Fruit fly (Drosophila melanogaster) whole organism, prepupa: ENCODE results near the gene CG33090.
A peak's percentile ranks its signal among the peaks of the same experiment; 100 is the strongest.

Experiments
- Blimp-1 ChIP-seq: fragments of 200-800 bp; sonication (Bioruptor generic); optimal IDR thresholded peaks from 3 replicates; lab custom pipeline; 2017; ENCODE audit warnings: missing biosample characterization, missing genetic modification characterization, mild to moderate bottlenecking, moderate library complexity, missing genetic modification reagents
- CG10631 ChIP-seq: fragments of 200-800 bp; sonication (Bioruptor generic); optimal IDR thresholded peaks from 2 replicates; lab custom pipeline; 2016; ENCODE audit warnings: missing biosample characterization, missing genetic modification characterization
- CG10669 ChIP-seq: fragments of 200-800 bp; sonication (Bioruptor generic); optimal IDR thresholded peaks from 3 replicates; lab custom pipeline; 2018; ENCODE audit warnings: missing biosample characterization, mild to moderate bottlenecking, missing genetic modification characterization, moderate library complexity
- CG11294 ChIP-seq: fragments of 200-800 bp; sonication (Bioruptor generic); IDR thresholded peaks from 2 replicates; pipeline ENCODE4 v1.3.6; 2022; ENCODE audit warnings: missing biosample characterization, missing genetic modification characterization
- CG11762 ChIP-seq: fragments of 200-800 bp; sonication (Bioruptor generic); optimal IDR thresholded peaks from 3 replicates; lab custom pipeline; 2016; ENCODE audit warnings: missing biosample characterization, missing genetic modification characterization; ENCODE audit not compliant: insufficient read depth
- CG11902 ChIP-seq: fragments of 200-800 bp; sonication (Bioruptor generic); optimal IDR thresholded peaks from 3 replicates; lab custom pipeline; 2016; ENCODE audit warnings: missing biosample characterization, missing genetic modification characterization
- CG1621 ChIP-seq: fragments of 200-800 bp; sonication (Bioruptor generic); optimal IDR thresholded peaks from 3 replicates; lab custom pipeline; 2018; ENCODE audit warnings: missing biosample characterization, mild to moderate bottlenecking, missing genetic modification characterization
- CG16779 ChIP-seq: fragments of 200-800 bp; sonication (Bioruptor generic); optimal IDR thresholded peaks from 3 replicates; lab custom pipeline; 2017; ENCODE audit warnings: missing biosample characterization, mild to moderate bottlenecking, missing genetic modification characterization
- CG3032 ChIP-seq: fragments of 200-800 bp; optimal IDR thresholded peaks from 2 replicates; lab custom pipeline; 2019; ENCODE audit warnings: missing biosample characterization, mild to moderate bottlenecking, missing genetic modification characterization, moderate library complexity
- CG31627 ChIP-seq: fragments of 200-800 bp; sonication (Bioruptor generic); optimal IDR thresholded peaks from 3 replicates; lab custom pipeline; 2016; ENCODE audit warnings: missing biosample characterization, missing genetic modification characterization
- CG32006 ChIP-seq: fragments of 200-800 bp; sonication (Bioruptor generic); optimal IDR thresholded peaks from 3 replicates; lab custom pipeline; 2017; ENCODE audit warnings: missing biosample characterization, mild to moderate bottlenecking, missing genetic modification characterization
- CG34406 ChIP-seq: fragments of 200-800 bp; sonication (Bioruptor generic); optimal IDR thresholded peaks from 3 replicates; lab custom pipeline; 2016; ENCODE audit warnings: missing biosample characterization, missing genetic modification characterization
- CG4318 ChIP-seq: fragments of 200-800 bp; sonication (Bioruptor generic); optimal IDR thresholded peaks from 3 replicates; lab custom pipeline; 2017; ENCODE audit warnings: missing biosample characterization, mild to moderate bottlenecking, missing genetic modification characterization
- CG6163 ChIP-seq: fragments of 200-800 bp; sonication (Bioruptor generic); IDR thresholded peaks from 3 replicates; pipeline ENCODE4 v1.3.6; 2022; ENCODE audit warnings: missing biosample characterization, missing genetic modification characterization
- CG6276 ChIP-seq: fragments of 200-800 bp; sonication (Bioruptor generic); optimal IDR thresholded peaks from 2 replicates; lab custom pipeline; 2017; ENCODE audit warnings: missing biosample characterization, mild to moderate bottlenecking, missing genetic modification characterization
- CG6792 ChIP-seq: fragments of 200-800 bp; sonication (Bioruptor generic); optimal IDR thresholded peaks from 3 replicates; lab custom pipeline; 2016; ENCODE audit warnings: missing biosample characterization, missing genetic modification characterization
- CG6808 ChIP-seq: fragments of 200-800 bp; sonication (Bioruptor generic); optimal IDR thresholded peaks from 3 replicates; lab custom pipeline; 2017; ENCODE audit warnings: missing biosample characterization, missing genetic modification characterization, mild to moderate bottlenecking, moderate library complexity, missing genetic modification reagents
- CG7368 ChIP-seq: fragments of 200-800 bp; sonication (Bioruptor generic); optimal IDR thresholded peaks from 3 replicates; lab custom pipeline; 2016; ENCODE audit warnings: missing biosample characterization, missing genetic modification characterization
- CG8119 ChIP-seq: fragments of 200-800 bp; sonication (Bioruptor generic); IDR thresholded peaks from 3 replicates; pipeline ENCODE4 v1.3.6; 2022; ENCODE audit warnings: missing biosample characterization, missing genetic modification characterization
- CG8319 ChIP-seq: fragments of 200-800 bp; sonication (Bioruptor generic); optimal IDR thresholded peaks from 3 replicates; lab custom pipeline; 2016; ENCODE audit warnings: missing biosample characterization, missing genetic modification characterization
- Eip75B ChIP-seq: fragments of 200-800 bp; sonication (Bioruptor generic); optimal IDR thresholded peaks from 3 replicates; lab custom pipeline; 2016; ENCODE audit warnings: missing biosample characterization, missing genetic modification characterization
- Eip93F ChIP-seq: fragments of 200-800 bp; sonication (Bioruptor generic); optimal IDR thresholded peaks from 2 replicates; lab custom pipeline; 2016; ENCODE audit warnings: missing biosample characterization, mild to moderate bottlenecking, missing genetic modification characterization
- Ets21C ChIP-seq: fragments of 200-800 bp; sonication (Bioruptor generic); optimal IDR thresholded peaks from 3 replicates; lab custom pipeline; 2016; ENCODE audit warnings: missing biosample characterization, missing genetic modification characterization
- Gug ChIP-seq: fragments of 200-800 bp; sonication (Bioruptor generic); IDR thresholded peaks from 2 replicates; pipeline ENCODE4 v1.3.6; 2022; ENCODE audit warnings: missing biosample characterization, missing genetic modification characterization
- Hr4 ChIP-seq: fragments of 200-800 bp; sonication (Bioruptor generic); optimal IDR thresholded peaks from 3 replicates; lab custom pipeline; 2016; ENCODE audit warnings: missing biosample characterization, missing genetic modification characterization
- Met ChIP-seq: fragments of 200-800 bp; sonication (Bioruptor generic); optimal IDR thresholded peaks from 3 replicates; lab custom pipeline; 2016; ENCODE audit warnings: missing biosample characterization, missing genetic modification characterization
- OdsH ChIP-seq: fragments of 200-800 bp; sonication (Bioruptor generic); optimal IDR thresholded peaks from 3 replicates; lab custom pipeline; 2016; ENCODE audit warnings: missing biosample characterization, missing genetic modification characterization
- Smox ChIP-seq: fragments of 200-800 bp; sonication (Bioruptor generic); optimal IDR thresholded peaks from 3 replicates; lab custom pipeline; 2016; ENCODE audit warnings: missing biosample characterization, missing genetic modification characterization
- Sox102F ChIP-seq: fragments of 200-800 bp; sonication (Bioruptor generic); optimal IDR thresholded peaks from 2 replicates; lab custom pipeline; 2016; ENCODE audit warnings: missing biosample characterization, mild to moderate bottlenecking, missing genetic modification characterization
- Sox14 ChIP-seq: fragments of 200-800 bp; sonication (Bioruptor generic); optimal IDR thresholded peaks from 3 replicates; lab custom pipeline; 2016; ENCODE audit warnings: missing biosample characterization, missing genetic modification characterization
- Sox15 ChIP-seq: fragments of 200-800 bp; sonication (Bioruptor generic); optimal IDR thresholded peaks from 3 replicates; lab custom pipeline; 2016; ENCODE audit warnings: missing biosample characterization, missing genetic modification characterization
- acj6 ChIP-seq: fragments of 200-800 bp; sonication (Bioruptor generic); optimal IDR thresholded peaks from 3 replicates; lab custom pipeline; 2016; ENCODE audit warnings: missing biosample characterization, missing genetic modification characterization
- cyc ChIP-seq: fragments of 200-800 bp; sonication (Bioruptor generic); optimal IDR thresholded peaks from 3 replicates; lab custom pipeline; 2016; ENCODE audit warnings: missing biosample characterization, missing genetic modification characterization
- dac ChIP-seq: fragments of 200-800 bp; sonication (Bioruptor generic); optimal IDR thresholded peaks from 2 replicates; lab custom pipeline; 2017; ENCODE audit warnings: missing biosample characterization, mild to moderate bottlenecking, missing genetic modification characterization
- dsx ChIP-seq: fragments of 200-800 bp; optimal IDR thresholded peaks from 3 replicates; lab custom pipeline; 2019; ENCODE audit warnings: missing biosample characterization, mild to moderate bottlenecking, missing genetic modification characterization, moderate library complexity; ENCODE audit not compliant: poor library complexity, severe bottlenecking
- eg ChIP-seq: fragments of 200-800 bp; sonication (Bioruptor generic); IDR thresholded peaks from 3 replicates; pipeline ENCODE4 v1.3.6; 2022; ENCODE audit warnings: missing biosample characterization, missing genetic modification characterization
- esn ChIP-seq: fragments of 200-800 bp; sonication (Bioruptor generic); optimal IDR thresholded peaks from 2 replicates; lab custom pipeline; 2016; ENCODE audit warnings: missing biosample characterization, mild to moderate bottlenecking, missing genetic modification characterization, moderate library complexity
- fd59A ChIP-seq: fragments of 200-800 bp; sonication (Bioruptor generic); optimal IDR thresholded peaks from 2 replicates; lab custom pipeline; 2017; ENCODE audit warnings: missing biosample characterization, mild to moderate bottlenecking, missing genetic modification characterization, missing genetic modification reagents
- fd85E ChIP-seq: fragments of 200-800 bp; sonication (Bioruptor generic); optimal IDR thresholded peaks from 3 replicates; lab custom pipeline; 2016; ENCODE audit warnings: missing biosample characterization, missing genetic modification characterization
- fkh ChIP-seq: fragments of 200-800 bp; sonication (Bioruptor generic); optimal IDR thresholded peaks from 3 replicates; lab custom pipeline; 2017; ENCODE audit warnings: missing biosample characterization, mild to moderate bottlenecking, missing genetic modification characterization, moderate library complexity
- lz ChIP-seq: fragments of 200-800 bp; sonication (Bioruptor generic); optimal IDR thresholded peaks from 3 replicates; lab custom pipeline; 2016; ENCODE audit warnings: missing biosample characterization, missing genetic modification characterization
- net ChIP-seq: fragments of 200-800 bp; sonication (Bioruptor generic); optimal IDR thresholded peaks from 3 replicates; lab custom pipeline; 2016; ENCODE audit warnings: missing biosample characterization, missing genetic modification characterization
- salr ChIP-seq, 2 experiments: fragments of 200-800 bp; sonication (Bioruptor generic); optimal IDR thresholded peaks; 3 replicates each; lab custom pipeline; 2016 to 2018; ENCODE audit warnings: missing biosample characterization in 2 of 2, missing genetic modification characterization in 2 of 2, mild to moderate bottlenecking in 1 of 2
- ss ChIP-seq, 2 experiments: fragments of 200-800 bp; sonication (Bioruptor generic); optimal IDR thresholded peaks; 2 replicates in 1 of 2; 3 replicates in 1 of 2; lab custom pipeline; 2017 to 2018; ENCODE audit warnings: mild to moderate bottlenecking in 2 of 2, missing biosample characterization in 2 of 2, missing genetic modification characterization in 2 of 2, moderate library complexity in 1 of 2
- svp ChIP-seq: fragments of 200-800 bp; sonication (Bioruptor generic); peaks from one replicate; lab custom pipeline; 2016; ENCODE audit warnings: missing biosample characterization, missing genetic modification characterization
- topi ChIP-seq: fragments of 200-800 bp; sonication (Bioruptor generic); optimal IDR thresholded peaks from 3 replicates; lab custom pipeline; 2016; ENCODE audit warnings: missing biosample characterization, missing genetic modification characterization
- vri ChIP-seq: fragments of 200-800 bp; sonication (Bioruptor generic); optimal IDR thresholded peaks from 3 replicates; lab custom pipeline; 2016; ENCODE audit warnings: missing biosample characterization, mild to moderate bottlenecking, missing genetic modification characterization

The CG33090 gene

DNA sequence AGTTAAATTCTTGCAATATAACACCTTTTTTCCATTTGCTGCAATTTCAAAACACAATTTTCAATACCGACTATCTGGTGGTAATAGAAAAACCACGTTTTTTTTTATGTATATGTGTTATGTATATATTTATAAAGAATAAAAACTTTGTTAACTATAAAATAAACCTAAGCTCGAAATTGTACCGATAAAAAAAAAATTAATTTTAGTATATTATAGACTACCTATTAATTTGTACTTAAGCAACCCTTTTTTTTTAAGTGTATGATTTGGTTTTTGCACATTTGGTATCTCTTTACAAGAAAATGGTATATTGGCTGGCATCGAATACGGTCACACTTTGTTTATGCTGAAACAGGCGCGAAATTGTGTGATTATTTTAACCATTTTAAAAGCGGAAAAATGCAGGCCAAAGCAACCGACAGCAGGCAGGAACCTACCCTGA lies 27.8 kb downstream of the CG33090 start, which contains the start of gene spel1 (continued):
- TF ChIP-seq CG6276 (GFP tag; lab: Kevin White, UChicago) (peak; percentile 68), fd59A (no peak), CG34406 (peak; percentile 79), CG4318 (GFP tag; lab: Kevin White, UChicago) (peak; percentile 40), CG11762 (GFP tag; lab: Kevin White, UChicago) (peak; percentile 43), CG16779 (tag; lab: Kevin White, UChicago) (peak; percentile 21), net (GFP tag; lab: Kevin White, UChicago) (peak; percentile 53), CG31627 (GFP tag; lab: Kevin White, UChicago) (peak; percentile 39), dsx (peak; percentile 70), Met (GFP tag; lab: Kevin White, UChicago) (peak; percentile 63), Sox14 (peak; percentile 15)
- TF ChIP-seq, all 60 proteins: peak for 47

DNA sequence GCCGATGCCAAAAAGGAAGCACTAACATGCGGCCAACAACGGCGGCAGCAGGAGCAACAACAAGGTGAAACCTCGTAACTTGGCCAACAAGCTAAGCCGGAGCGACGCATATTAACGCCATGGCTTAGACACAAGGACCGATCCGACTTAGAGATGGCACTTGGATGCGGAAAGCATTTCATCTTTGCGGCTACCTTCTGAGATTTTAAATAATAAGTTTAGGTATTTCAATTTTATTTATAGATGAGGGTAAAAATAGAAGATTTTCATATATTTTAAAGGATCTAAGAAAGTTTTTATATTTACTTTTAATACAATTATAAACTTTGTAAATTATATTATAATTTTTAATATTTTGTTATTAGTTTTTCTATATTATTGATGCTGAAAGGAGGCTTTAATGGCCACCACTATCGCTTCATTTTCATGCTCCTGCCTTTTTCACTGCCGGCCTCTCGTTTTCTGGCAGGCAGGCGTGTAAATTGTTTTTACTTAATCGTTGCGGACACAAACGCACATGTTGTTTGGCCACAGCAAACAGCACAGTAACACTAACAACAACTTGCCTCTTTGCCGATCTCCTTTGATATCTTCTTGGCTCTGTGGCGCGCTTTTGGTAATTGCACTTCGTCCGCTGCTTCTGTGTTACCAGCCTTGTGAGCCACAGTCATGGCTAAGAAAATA lies 32.8 kb downstream of the CG33090 start:
- TF ChIP-seq Gug (GFP tag; lab: Robert Waterston, UW), result no peak
- peak; percentile 10 for TF ChIP-seq CG6276 (GFP tag; lab: Kevin White, UChicago)
- no peak for TF ChIP-seq Blimp-1
- TF ChIP-seq CG6792 (GFP tag; lab: Kevin White, UChicago), result peak; percentile 15
- TF ChIP-seq CG6808 (GFP tag; lab: Kevin White, UChicago), result no peak
- no peak for TF ChIP-seq esn
- TF ChIP-seq CG4318 (GFP tag; lab: Kevin White, UChicago), result peak; percentile 55
- no peak for TF ChIP-seq CG11294 (GFP tag; lab: Robert Waterston, UW)
- no peak for TF ChIP-seq cyc
- TF ChIP-seq Sox14, result peak; percentile 21
- peak; percentile 80 for TF ChIP-seq eg (GFP tag; lab: Robert Waterston, UW)
- no peak for TF ChIP-seq CG11902 (GFP tag; lab: Kevin White, UChicago)
- peak; percentile 83 for TF ChIP-seq CG8119 (GFP tag; lab: Robert Waterston, UW)
- TF ChIP-seq lz (GFP tag; lab: Kevin White, UChicago), result no peak
- TF ChIP-seq Ets21C (GFP tag; lab: Kevin White, UChicago), result no peak
- peak; percentile 25 for TF ChIP-seq Hr4 (GFP tag; lab: Kevin White, UChicago)
- TF ChIP-seq CG7368 (GFP tag; lab: Kevin White, UChicago), result no peak
- peak; percentile 72 for TF ChIP-seq CG32006 (GFP tag; lab: Kevin White, UChicago)
- peak; percentile 53 for TF ChIP-seq Met (GFP tag; lab: Kevin White, UChicago)
- TF ChIP-seq CG6163, result peak; percentile 15; the same call in 1 of the 3 replicates
- no peak for TF ChIP-seq dsx
- no peak for TF ChIP-seq fd85E (GFP tag; lab: Kevin White, UChicago)
- TF ChIP-seq Sox15 (GFP tag; lab: Kevin White, UChicago), result no peak
- TF ChIP-seq CG10631 (GFP tag; lab: Kevin White, UChicago), result peak; percentile 33
- no peak for TF ChIP-seq CG1621 (tag; lab: Kevin White, UChicago)
- peak; percentile 38 for TF ChIP-seq OdsH
- no peak for TF ChIP-seq vri (GFP tag; lab: Kevin White, UChicago)
- no peak for TF ChIP-seq CG10669 (GFP tag; lab: Kevin White, UChicago)
- TF ChIP-seq acj6, result no peak
- TF ChIP-seq Eip75B (GFP tag; lab: Kevin White, UChicago), result no peak
- peak; percentile 31 for TF ChIP-seq Sox102F (GFP tag; lab: Kevin White, UChicago)
- no peak for TF ChIP-seq fkh (GFP tag; lab: Kevin White, UChicago)
- TF ChIP-seq topi (GFP tag; lab: Kevin White, UChicago), result peak; percentile 21
- no peak for TF ChIP-seq Smox (GFP tag; lab: Kevin White, UChicago)
- no peak for TF ChIP-seq net (GFP tag; lab: Kevin White, UChicago)
- TF ChIP-seq Eip93F, result no peak
- TF ChIP-seq ss (GFP tag; optimal IDR thresholded peaks at IDR 0.05; lab: Kevin White, UChicago), result no peak
- no peak for TF ChIP-seq CG8319 (GFP tag; lab: Kevin White, UChicago)
- no peak for TF ChIP-seq salr (GFP tag; optimal IDR thresholded peaks at IDR 0.05; lab: Kevin White, UChicago)
- no peak for TF ChIP-seq svp (GFP tag; lab: Kevin White, UChicago)
- peak; percentile 13 for TF ChIP-seq dac (GFP tag; lab: Kevin White, UChicago)
- TF ChIP-seq CG3032, result peak; percentile 19
- TF ChIP-seq CG11762 (GFP tag; lab: Kevin White, UChicago), result no peak
